Fruit fly (Drosophila melanogaster) whole organism, embryonic: Measurements from ENCODE around the gene rictor.

Experiments
- Asciz ChIP-seq: fragments of 200-800 bp; sonication (Bioruptor generic); optimal IDR thresholded peaks from 2 replicates; lab custom pipeline; 2017; ENCODE audit warnings: missing biosample characterization, mild to moderate bottlenecking, missing genetic modification characterization, missing genetic modification reagents
- Atf6 ChIP-seq: fragments of 200-800 bp; sonication (Bioruptor generic); IDR thresholded peaks from 2 replicates; pipeline ENCODE4 v1.3.6; 2022; ENCODE audit warnings: missing biosample characterization, missing genetic modification characterization
- CG1024 ChIP-seq: fragments of 200-800 bp; sonication (Bioruptor generic); IDR thresholded peaks from 2 replicates; pipeline ENCODE4 v1.3.6; 2022; ENCODE audit warnings: missing biosample characterization, missing genetic modification characterization
- CG11247 ChIP-seq: fragments of 200-800 bp; sonication (Bioruptor generic); IDR thresholded peaks from 2 replicates; pipeline ENCODE4 v1.3.6; 2022; ENCODE audit warnings: missing biosample characterization, missing genetic modification characterization
- CG11695 ChIP-seq: fragments of 200-800 bp; sonication (Bioruptor generic); IDR thresholded peaks from 3 replicates; pipeline ENCODE4 v1.3.6; 2022; ENCODE audit warnings: missing biosample characterization, missing genetic modification characterization
- CG12299 ChIP-seq: fragments of 200-800 bp; sonication (Bioruptor generic); optimal IDR thresholded peaks from 2 replicates; lab custom pipeline; 2018; ENCODE audit warnings: missing biosample characterization, mild to moderate bottlenecking, missing genetic modification characterization
- CG13287 ChIP-seq: fragments of 200-800 bp; sonication (Bioruptor generic); IDR thresholded peaks from 2 replicates; pipeline ENCODE4 v1.3.6; 2022; ENCODE audit warnings: missing biosample characterization, missing genetic modification characterization; ENCODE audit not compliant: partially characterized antibody
- CG14014 ChIP-seq: fragments of 200-800 bp; sonication (Bioruptor generic); IDR thresholded peaks from 2 replicates; pipeline ENCODE4 v1.3.6; 2022; ENCODE audit warnings: missing biosample characterization, missing genetic modification characterization
- CG14965 ChIP-seq: fragments of 200-800 bp; sonication (Bioruptor generic); optimal IDR thresholded peaks from 2 replicates; lab custom pipeline; 2016; ENCODE audit warnings: missing biosample characterization, missing genetic modification characterization, borderline replicate concordance
- CG1603 ChIP-seq: fragments of 200-800 bp; sonication (Bioruptor generic); optimal IDR thresholded peaks from 2 replicates; lab custom pipeline; 2019; ENCODE audit warnings: missing biosample characterization, mild to moderate bottlenecking, missing genetic modification characterization, moderate library complexity
- CG1832 ChIP-seq: fragments of 200-800 bp; sonication (Bioruptor generic); optimal IDR thresholded peaks from 2 replicates; lab custom pipeline; 2017; ENCODE audit warnings: missing biosample characterization, mild to moderate bottlenecking, missing genetic modification characterization, inconsistent platforms
- CG2712 ChIP-seq: fragments of 200-800 bp; optimal IDR thresholded peaks from 3 replicates; lab custom pipeline; 2019; ENCODE audit warnings: missing biosample characterization, mild to moderate bottlenecking, missing genetic modification characterization, moderate library complexity
- CG34224 ChIP-seq: fragments of 200-800 bp; sonication (Bioruptor generic); IDR thresholded peaks from 3 replicates; pipeline ENCODE4 v1.3.6; 2022; ENCODE audit warnings: missing biosample characterization, missing genetic modification characterization; ENCODE audit not compliant: partially characterized antibody
- CG4617 ChIP-seq: fragments of 200-800 bp; sonication (Bioruptor generic); optimal IDR thresholded peaks from 3 replicates; lab custom pipeline; 2016; ENCODE audit warnings: missing biosample characterization, missing genetic modification characterization, borderline replicate concordance
- CG4707 ChIP-seq: fragments of 200-800 bp; sonication (Bioruptor generic); optimal IDR thresholded peaks from 2 replicates; lab custom pipeline; 2018; ENCODE audit warnings: missing biosample characterization, mild to moderate bottlenecking, missing genetic modification characterization, moderate library complexity
- CG5180 ChIP-seq: fragments of 200-800 bp; sonication (Bioruptor generic); optimal IDR thresholded peaks from 3 replicates; lab custom pipeline; 2017; ENCODE audit warnings: missing biosample characterization, missing genetic modification characterization, mild to moderate bottlenecking, moderate library complexity, missing genetic modification reagents
- CG7786 ChIP-seq: fragments of 200-800 bp; sonication (Bioruptor generic); optimal IDR thresholded peaks from 2 replicates; lab custom pipeline; 2016; ENCODE audit warnings: missing biosample characterization, missing genetic modification characterization
- CG7963 ChIP-seq: fragments of 200-800 bp; sonication (Bioruptor generic); IDR thresholded peaks from 3 replicates; pipeline ENCODE4 v1.3.6; 2022; ENCODE audit warnings: missing biosample characterization, missing genetic modification characterization; ENCODE audit not compliant: partially characterized antibody
- Camta ChIP-seq: fragments of 200-800 bp; sonication (Bioruptor generic); optimal IDR thresholded peaks from 2 replicates; lab custom pipeline; 2016; ENCODE audit warnings: missing biosample characterization, missing genetic modification characterization
- Fer1 ChIP-seq: fragments of 200-800 bp; sonication (Bioruptor generic); optimal IDR thresholded peaks from 2 replicates; lab custom pipeline; 2017; ENCODE audit warnings: missing biosample characterization, mild to moderate bottlenecking, missing genetic modification characterization
- H2.0 ChIP-seq: fragments of 200-800 bp; sonication (Bioruptor generic); IDR thresholded peaks from 2 replicates; pipeline ENCODE4 v1.3.6; 2022; ENCODE audit warnings: missing biosample characterization, missing genetic modification characterization
- HLH3B ChIP-seq: fragments of 200-800 bp; sonication (Bioruptor generic); IDR thresholded peaks from 2 replicates; pipeline ENCODE4 v1.3.6; 2022; ENCODE audit warnings: missing biosample characterization, missing genetic modification characterization
- Hey ChIP-seq: fragments of 200-800 bp; sonication (Bioruptor generic); optimal IDR thresholded peaks from 3 replicates; lab custom pipeline; 2018; ENCODE audit warnings: missing biosample characterization, mild to moderate bottlenecking, missing genetic modification characterization
- Mrtf ChIP-seq: fragments of 200-800 bp; sonication (Bioruptor generic); IDR thresholded peaks from 3 replicates; pipeline ENCODE4 v1.3.6; 2022; ENCODE audit warnings: missing biosample characterization, missing genetic modification characterization
- NC2α ChIP-seq: fragments of 200-800 bp; sonication (Bioruptor generic); optimal IDR thresholded peaks from 2 replicates; lab custom pipeline; 2016; ENCODE audit warnings: missing biosample characterization, missing genetic modification characterization
- NC2β ChIP-seq: fragments of 200-800 bp; sonication (Bioruptor generic); optimal IDR thresholded peaks from 2 replicates; lab custom pipeline; 2016; ENCODE audit warnings: missing biosample characterization, missing genetic modification characterization
- Optix ChIP-seq: fragments of 200-800 bp; sonication (Bioruptor generic); IDR thresholded peaks from 3 replicates; pipeline ENCODE4 v1.3.6; 2022; ENCODE audit warnings: missing biosample characterization, missing genetic modification characterization
- Rx ChIP-seq: fragments of 200-800 bp; sonication (Bioruptor generic); IDR thresholded peaks from 2 replicates; pipeline ENCODE4 v1.3.6; 2022; ENCODE audit warnings: missing biosample characterization, missing genetic modification characterization
- Six4 ChIP-seq: fragments of 200-800 bp; sonication (Bioruptor generic); optimal IDR thresholded peaks from 2 replicates; lab custom pipeline; 2016; ENCODE audit warnings: missing biosample characterization, missing genetic modification characterization
- Tbp ChIP-seq: fragments of >200 bp; optimal IDR thresholded peaks from 2 replicates; lab custom pipeline; 2018; ENCODE audit warnings: missing biosample characterization, missing genetic modification characterization
- Usf ChIP-seq: fragments of 200-800 bp; sonication (Bioruptor generic); optimal IDR thresholded peaks from 2 replicates; lab custom pipeline; 2017; ENCODE audit warnings: missing genotype, missing biosample characterization, missing genetic modification characterization
- Xrp1 ChIP-seq: fragments of 200-800 bp; sonication (Bioruptor generic); IDR thresholded peaks from 2 replicates; pipeline ENCODE4 v1.3.6; 2022; ENCODE audit warnings: missing biosample characterization, missing genetic modification characterization
- aop ChIP-seq: fragments of 200-800 bp; sonication (Bioruptor generic); IDR thresholded peaks from 2 replicates; pipeline ENCODE4 v1.3.6; 2022; ENCODE audit warnings: missing biosample characterization, missing genetic modification characterization
- ash1 ChIP-seq: fragments of 200-800 bp; sonication (Bioruptor generic); optimal IDR thresholded peaks from 2 replicates; lab custom pipeline; 2018; ENCODE audit warnings: missing biosample characterization, mild to moderate bottlenecking, missing genetic modification characterization
- br ChIP-seq: fragments of >200 bp; optimal IDR thresholded peaks from 2 replicates; lab custom pipeline; 2017
- dimm ChIP-seq: fragments of 200-800 bp; sonication (Bioruptor generic); IDR thresholded peaks from 2 replicates; pipeline ENCODE4 v1.3.6; 2022; ENCODE audit warnings: missing biosample characterization, missing genetic modification characterization
- disco-r ChIP-seq: fragments of 200-800 bp; sonication (Bioruptor generic); optimal IDR thresholded peaks from 2 replicates; lab custom pipeline; 2016; ENCODE audit warnings: missing biosample characterization, missing genetic modification characterization
- exex ChIP-seq: fragments of 200-800 bp; sonication (Bioruptor generic); optimal IDR thresholded peaks from 4 replicates; lab custom pipeline; 2018; ENCODE audit warnings: missing biosample characterization, mild to moderate bottlenecking, missing genetic modification characterization, moderate library complexity
- fd102C ChIP-seq: fragments of 200-800 bp; sonication (Bioruptor generic); optimal IDR thresholded peaks from 2 replicates; lab custom pipeline; 2018; ENCODE audit warnings: missing biosample characterization, mild to moderate bottlenecking, missing genetic modification characterization, moderate library complexity
- ham ChIP-seq: fragments of 200-800 bp; sonication (Bioruptor generic); IDR thresholded peaks from 2 replicates; pipeline ENCODE4 v1.3.6; 2022; ENCODE audit warnings: missing biosample characterization, missing genetic modification characterization
- hbn ChIP-seq: fragments of 200-800 bp; sonication (Bioruptor generic); IDR thresholded peaks from 2 replicates; pipeline ENCODE4 v1.3.6; 2022; ENCODE audit warnings: missing biosample characterization, missing genetic modification characterization; ENCODE audit not compliant: partially characterized antibody
- klu ChIP-seq: fragments of 200-800 bp; sonication (Bioruptor generic); IDR thresholded peaks from 2 replicates; pipeline ENCODE4 v1.3.6; 2022; ENCODE audit warnings: missing biosample characterization, missing genetic modification characterization
- lilli ChIP-seq: fragments of 200-800 bp; sonication (Bioruptor generic); optimal IDR thresholded peaks from 3 replicates; lab custom pipeline; 2016; ENCODE audit warnings: missing biosample characterization, missing genetic modification characterization
- luna ChIP-seq: fragments of 200-800 bp; sonication (Bioruptor generic); optimal IDR thresholded peaks from 2 replicates; lab custom pipeline; 2016; ENCODE audit warnings: missing biosample characterization, missing genetic modification characterization
- ranshi ChIP-seq: fragments of 200-800 bp; sonication (Bioruptor generic); IDR thresholded peaks from 2 replicates; pipeline ENCODE4 v1.3.6; 2022; ENCODE audit warnings: missing biosample characterization, missing genetic modification characterization
- ro ChIP-seq: fragments of 200-800 bp; sonication (Bioruptor generic); IDR thresholded peaks from 2 replicates; pipeline ENCODE4 v1.3.6; 2022; ENCODE audit warnings: missing biosample characterization, missing genetic modification characterization
- sd ChIP-seq: fragments of 200-800 bp; sonication (Bioruptor generic); optimal IDR thresholded peaks from 3 replicates; lab custom pipeline; 2018; ENCODE audit warnings: missing biosample characterization, mild to moderate bottlenecking, missing genetic modification characterization, moderate library complexity
- sqz ChIP-seq: fragments of 200-800 bp; sonication (Bioruptor generic); optimal IDR thresholded peaks from 3 replicates; lab custom pipeline; 2018; ENCODE audit warnings: missing biosample characterization, mild to moderate bottlenecking, missing genetic modification characterization
- unc-4 ChIP-seq: fragments of 200-800 bp; sonication (Bioruptor generic); IDR thresholded peaks from 2 replicates; pipeline ENCODE4 v1.3.6; 2022; ENCODE audit warnings: missing biosample characterization, missing genetic modification characterization; ENCODE audit not compliant: partially characterized antibody
- vvl ChIP-seq: fragments of 200-800 bp; sonication (Bioruptor generic); IDR thresholded peaks from 2 replicates; pipeline ENCODE4 v1.3.6; 2022; ENCODE audit warnings: missing biosample characterization, missing genetic modification characterization
- wdn ChIP-seq: fragments of 200-800 bp; sonication (Bioruptor generic); IDR thresholded peaks from 2 replicates; pipeline ENCODE4 v1.3.6; 2022; ENCODE audit warnings: missing biosample characterization, missing genetic modification characterization

Gene rictor

dm6 chrX:19307810-19308456 lies 46.9 kb upstream of the rictor start, which contains the start of gene CG8051 (continued):
- TF ChIP-seq disco-r (GFP tag; lab: Kevin White, UChicago) (no peak), Rx (GFP tag; lab: Robert Waterston, UW) (no peak), ro (GFP tag; lab: Robert Waterston, UW) (no peak), ash1 (GFP tag; lab: Kevin White, UChicago) (no peak), unc-4 (GFP tag; lab: Robert Waterston, UW) (no peak), Fer1 (GFP tag; lab: Kevin White, UChicago) (peak; percentile 34), CG11695 (no peak), ham (no peak), CG1603 (tag; lab: Kevin White, UChicago) (peak; percentile 3), Atf6 (GFP tag; lab: Robert Waterston, UW) (peak; percentile 52; the same call in 1 of the 2 replicates), CG13287 (no peak), CG14014 (GFP tag; lab: Robert Waterston, UW) (no peak), H2.0 (GFP tag; lab: Robert Waterston, UW) (no peak), wdn (no peak), CG1024 (GFP tag; lab: Robert Waterston, UW) (no peak), CG1832 (GFP tag; lab: Kevin White, UChicago) (no peak), CG4707 (no peak), Six4 (GFP tag; lab: Kevin White, UChicago) (no peak), Xrp1 (peak; percentile 5; the same call in 1 of the 2 replicates), CG7786 (GFP tag; lab: Kevin White, UChicago) (no peak), hbn (GFP tag; lab: Robert Waterston, UW) (no peak), vvl (GFP tag; lab: Robert Waterston, UW) (no peak), CG11247 (0 out of 2 replicates have a peak, but pooled peaks have one; percentile 28), sd (no peak), CG14965 (no peak), ranshi (no peak), dimm (no peak), aop (GFP tag; lab: Robert Waterston, UW) (no peak), HLH3B (GFP tag; lab: Robert Waterston, UW) (no peak), Mrtf (GFP tag; lab: Robert Waterston, UW) (0 out of 3 replicates have a peak, but pooled peaks have one; percentile 29), br (lab: Kevin White, UChicago) (no peak), luna (GFP tag; lab: Kevin White, UChicago) (no peak), CG12299 (tag; lab: Kevin White, UChicago) (no peak), CG4617 (no peak), Optix (no peak), NC2β (GFP tag; lab: Kevin White, UChicago) (peak; percentile 33), CG5180 (no peak), Asciz (GFP tag; lab: Kevin White, UChicago) (peak; percentile 14), sqz (GFP tag; lab: Kevin White, UChicago) (peak; percentile 73), exex (tag; lab: Kevin White, UChicago) (peak; percentile 97), klu (no peak), NC2α (GFP tag; lab: Kevin White, UChicago) (peak; percentile 52), Tbp (GFP tag; lab: Kevin White, UChicago) (no peak), Usf (GFP tag; lab: Kevin White, UChicago) (no peak), Hey (tag; lab: Kevin White, UChicago) (no peak), CG34224 (no peak), fd102C (GFP tag; lab: Kevin White, UChicago) (no peak), lilli (GFP tag; lab: Kevin White, UChicago) (no peak), CG7963 (GFP tag; lab: Robert Waterston, UW) (no peak), CG2712 (tag; lab: Kevin White, UChicago) (peak; percentile 5), Camta (GFP tag; lab: Kevin White, UChicago) (peak; percentile 17)
